Fruit fly (Drosophila melanogaster) whole organism, embryonic: ENCODE measurements around the gene CG6005.

Experiments used
- Aef1 ChIP-seq: fragments of 200-800 bp; sonication (Bioruptor generic); IDR thresholded peaks from 3 replicates; pipeline ENCODE4 v1.3.6; 2022; ENCODE audit warnings: missing biosample characterization, missing genetic modification characterization
- Atf6 ChIP-seq: fragments of 200-800 bp; sonication (Bioruptor generic); IDR thresholded peaks from 2 replicates; pipeline ENCODE4 v1.3.6; 2022; ENCODE audit warnings: missing biosample characterization, missing genetic modification characterization
- Bdp1 ChIP-seq: fragments of 200-800 bp; sonication (Bioruptor generic); optimal IDR thresholded peaks from 3 replicates; lab custom pipeline; 2016; ENCODE audit warnings: missing biosample characterization, missing genetic modification characterization
- Bteb2 ChIP-seq: fragments of 200-800 bp; sonication (Bioruptor generic); optimal IDR thresholded peaks from 2 replicates; lab custom pipeline; 2016; ENCODE audit warnings: missing biosample characterization, missing genetic modification characterization
- C15 ChIP-seq: fragments of 200-800 bp; sonication (Bioruptor generic); IDR thresholded peaks from 3 replicates; pipeline ENCODE4 v1.3.6; 2022; ENCODE audit warnings: missing biosample characterization, missing genetic modification characterization
- CG10267 ChIP-seq: fragments of 200-800 bp; sonication (Bioruptor generic); optimal IDR thresholded peaks from 2 replicates; lab custom pipeline; 2018; ENCODE audit warnings: missing biosample characterization, mild to moderate bottlenecking, missing genetic modification characterization, moderate library complexity
- CG12391 ChIP-seq: fragments of 200-800 bp; sonication (Bioruptor generic); optimal IDR thresholded peaks from 3 replicates; lab custom pipeline; 2018; ENCODE audit warnings: missing biosample characterization, mild to moderate bottlenecking, missing genetic modification characterization, moderate library complexity
- CG15011 ChIP-seq: fragments of 200-800 bp; sonication (Bioruptor generic); optimal IDR thresholded peaks from 3 replicates; lab custom pipeline; 2018; ENCODE audit warnings: missing biosample characterization, mild to moderate bottlenecking, missing genetic modification characterization
- CG1603 ChIP-seq: fragments of 200-800 bp; sonication (Bioruptor generic); optimal IDR thresholded peaks from 2 replicates; lab custom pipeline; 2019; ENCODE audit warnings: missing biosample characterization, mild to moderate bottlenecking, missing genetic modification characterization, moderate library complexity
- CG33557 ChIP-seq: fragments of 200-800 bp; sonication (Bioruptor generic); optimal IDR thresholded peaks from 2 replicates; lab custom pipeline; 2019; ENCODE audit warnings: missing biosample characterization, mild to moderate bottlenecking, missing genetic modification characterization, moderate library complexity
- CG3838 ChIP-seq: fragments of 200-800 bp; sonication (Bioruptor generic); optimal IDR thresholded peaks from 3 replicates; lab custom pipeline; 2016; ENCODE audit warnings: missing biosample characterization, missing genetic modification characterization
- CG4328 ChIP-seq: fragments of 200-800 bp; sonication (Bioruptor generic); optimal IDR thresholded peaks from 3 replicates; lab custom pipeline; 2017; ENCODE audit warnings: missing biosample characterization, missing genetic modification reagents, missing genetic modification characterization
- CG43689 ChIP-seq: fragments of 200-800 bp; sonication (Bioruptor generic); IDR thresholded peaks from 2 replicates; pipeline ENCODE4 v1.3.6; 2022; ENCODE audit warnings: missing biosample characterization, missing genetic modification characterization
- CG4617 ChIP-seq: fragments of 200-800 bp; sonication (Bioruptor generic); optimal IDR thresholded peaks from 3 replicates; lab custom pipeline; 2016; ENCODE audit warnings: missing biosample characterization, missing genetic modification characterization, borderline replicate concordance
- CG6254 ChIP-seq: fragments of 200-800 bp; sonication (Bioruptor generic); optimal IDR thresholded peaks from 3 replicates; lab custom pipeline; 2017; ENCODE audit warnings: mild to moderate bottlenecking, missing biosample characterization, missing genetic modification reagents, missing genetic modification characterization
- CG7271 ChIP-seq: fragments of 200-800 bp; sonication (Bioruptor generic); optimal IDR thresholded peaks from 2 replicates; lab custom pipeline; 2018; ENCODE audit warnings: missing biosample characterization, mild to moderate bottlenecking, missing genetic modification characterization, moderate library complexity
- CG7928 ChIP-seq: fragments of 200-800 bp; sonication (Bioruptor generic); optimal IDR thresholded peaks from 2 replicates; lab custom pipeline; 2017; ENCODE audit warnings: missing biosample characterization, mild to moderate bottlenecking, missing genetic modification characterization
- Chrac-16 ChIP-seq: fragments of 200-800 bp; sonication (Bioruptor generic); optimal IDR thresholded peaks from 3 replicates; lab custom pipeline; 2016; ENCODE audit warnings: missing biosample characterization, missing genetic modification characterization
- Dip2 ChIP-seq: fragments of 200-800 bp; sonication (Bioruptor generic); IDR thresholded peaks from 2 replicates; pipeline ENCODE4 v1.3.6; 2022; ENCODE audit warnings: missing biosample characterization, missing genetic modification characterization
- Dll ChIP-seq: fragments of 200-800 bp; sonication (Bioruptor generic); IDR thresholded peaks from 4 replicates; pipeline ENCODE4 v1.3.6; 2022; ENCODE audit warnings: missing biosample characterization, missing genetic modification characterization; ENCODE audit not compliant: partially characterized antibody
- Doc2 ChIP-seq: fragments of 200-800 bp; sonication (Bioruptor generic); IDR thresholded peaks from 2 replicates; pipeline ENCODE4 v1.3.6; 2022; ENCODE audit warnings: missing biosample characterization, missing genetic modification characterization
- E2f1 ChIP-seq: fragments of 200-800 bp; sonication (Bioruptor generic); IDR thresholded peaks from 2 replicates; pipeline ENCODE4 v1.3.6; 2022; ENCODE audit warnings: missing biosample characterization, missing genetic modification characterization
- E2f2 ChIP-seq: fragments of 200-800 bp; sonication (Bioruptor generic); IDR thresholded peaks from 2 replicates; pipeline ENCODE4 v1.3.6; 2022; ENCODE audit warnings: missing biosample characterization, missing genetic modification characterization
- Fer1 ChIP-seq: fragments of 200-800 bp; sonication (Bioruptor generic); optimal IDR thresholded peaks from 2 replicates; lab custom pipeline; 2017; ENCODE audit warnings: missing biosample characterization, mild to moderate bottlenecking, missing genetic modification characterization
- Fer3 ChIP-seq: fragments of 200-800 bp; sonication (Bioruptor generic); optimal IDR thresholded peaks from 2 replicates; lab custom pipeline; 2018; ENCODE audit warnings: missing biosample characterization, mild to moderate bottlenecking, missing genetic modification characterization, moderate library complexity
- Jarid2 ChIP-seq: fragments of 200-800 bp; sonication (Bioruptor generic); optimal IDR thresholded peaks from 3 replicates; lab custom pipeline; 2017; ENCODE audit warnings: mild to moderate bottlenecking, missing biosample characterization, missing genetic modification reagents, missing genetic modification characterization
- Lpt ChIP-seq: fragments of >200 bp; optimal IDR thresholded peaks from 2 replicates; lab custom pipeline; 2018; ENCODE audit warnings: missing biosample characterization, missing genetic modification characterization
- Med ChIP-seq: fragments of 200-800 bp; sonication (Bioruptor generic); peaks from one replicate; lab custom pipeline; 2016; ENCODE audit warnings: missing biosample characterization, missing genetic modification characterization, mild to moderate bottlenecking, inconsistent platforms, moderate library complexity
- Myb ChIP-seq: fragments of 200-800 bp; sonication (Bioruptor generic); optimal IDR thresholded peaks from 2 replicates; lab custom pipeline; 2016; ENCODE audit warnings: missing biosample characterization, missing genetic modification characterization
- Oaz ChIP-seq: fragments of 200-800 bp; sonication (Bioruptor generic); IDR thresholded peaks from 2 replicates; pipeline ENCODE4 v1.3.6; 2022; ENCODE audit warnings: missing biosample characterization, missing genetic modification characterization
- Ravus ChIP-seq: fragments of 200-800 bp; sonication (Bioruptor generic); IDR thresholded peaks from 2 replicates; pipeline ENCODE4 v1.3.6; 2022; ENCODE audit warnings: missing biosample characterization, missing genetic modification characterization
- Side ChIP-seq: fragments of 200-800 bp; sonication (Bioruptor generic); optimal IDR thresholded peaks from 2 replicates; lab custom pipeline; 2016; ENCODE audit warnings: missing biosample characterization, missing genetic modification characterization
- Sin3A ChIP-seq: fragments of >200 bp; optimal IDR thresholded peaks from 2 replicates; lab custom pipeline; 2018
- Vsx1 ChIP-seq: fragments of 200-800 bp; sonication (Bioruptor generic); optimal IDR thresholded peaks from 2 replicates; lab custom pipeline; 2017; ENCODE audit warnings: missing biosample characterization, mild to moderate bottlenecking, missing genetic modification characterization, missing genetic modification reagents
- aop ChIP-seq: fragments of 200-800 bp; sonication (Bioruptor generic); IDR thresholded peaks from 2 replicates; pipeline ENCODE4 v1.3.6; 2022; ENCODE audit warnings: missing biosample characterization, missing genetic modification characterization
- bcd ChIP-seq: fragments of 200-800 bp; sonication (Bioruptor generic); optimal IDR thresholded peaks from 2 replicates; lab custom pipeline; 2017; ENCODE audit warnings: missing biosample characterization, mild to moderate bottlenecking, missing genetic modification characterization
- cg ChIP-seq: fragments of 200-800 bp; sonication (Bioruptor generic); optimal IDR thresholded peaks from 3 replicates; lab custom pipeline; 2019; ENCODE audit warnings: missing biosample characterization, mild to moderate bottlenecking, missing genetic modification characterization, moderate library complexity
- chinmo ChIP-seq: fragments of 200-800 bp; sonication (Bioruptor generic); IDR thresholded peaks from 4 replicates; pipeline ENCODE4 v1.3.6; 2022; ENCODE audit warnings: missing biosample characterization, missing genetic modification characterization; ENCODE audit not compliant: partially characterized antibody
- dan ChIP-seq: fragments of 200-800 bp; sonication (Bioruptor generic); IDR thresholded peaks from 2 replicates; pipeline ENCODE4 v1.3.6; 2022; ENCODE audit warnings: missing biosample characterization, missing genetic modification characterization
- dm ChIP-seq: fragments of 200-800 bp; sonication (Bioruptor generic); optimal IDR thresholded peaks from 3 replicates; lab custom pipeline; 2016; ENCODE audit warnings: missing biosample characterization, missing genetic modification characterization
- en ChIP-seq: fragments of 200-800 bp; sonication (Bioruptor generic); optimal IDR thresholded peaks from 2 replicates; lab custom pipeline; 2016; ENCODE audit warnings: missing biosample characterization, missing genetic modification characterization
- gem ChIP-seq: fragments of 200-800 bp; sonication (Bioruptor generic); optimal IDR thresholded peaks from 2 replicates; lab custom pipeline; 2019; ENCODE audit warnings: missing biosample characterization, mild to moderate bottlenecking, missing genetic modification characterization, moderate library complexity
- inv ChIP-seq: fragments of 200-800 bp; sonication (Bioruptor generic); IDR thresholded peaks from 2 replicates; pipeline ENCODE4 v1.3.6; 2022; ENCODE audit warnings: missing biosample characterization, missing genetic modification characterization; ENCODE audit not compliant: partially characterized antibody
- kay ChIP-seq: fragments of 200-800 bp; sonication (Bioruptor generic); optimal IDR thresholded peaks from 2 replicates; lab custom pipeline; 2016; ENCODE audit warnings: missing biosample characterization, missing genetic modification characterization
- lmd ChIP-seq: fragments of 200-800 bp; sonication (Bioruptor generic); IDR thresholded peaks from 2 replicates; pipeline ENCODE4 v1.3.6; 2022; ENCODE audit warnings: missing biosample characterization, missing genetic modification characterization
- maf-S ChIP-seq: fragments of 200-800 bp; sonication (Bioruptor generic); optimal IDR thresholded peaks from 2 replicates; lab custom pipeline; 2016; ENCODE audit warnings: missing biosample characterization, missing genetic modification characterization
- pros ChIP-seq: fragments of 200-800 bp; sonication (Bioruptor generic); optimal IDR thresholded peaks from 3 replicates; lab custom pipeline; 2019; ENCODE audit warnings: missing biosample characterization, mild to moderate bottlenecking, missing genetic modification characterization, moderate library complexity
- pzg ChIP-seq: fragments of 200-800 bp; sonication (Bioruptor generic); optimal IDR thresholded peaks from 3 replicates; lab custom pipeline; 2018; ENCODE audit warnings: missing biosample characterization, mild to moderate bottlenecking, missing genetic modification characterization, moderate library complexity
- sqz ChIP-seq: fragments of 200-800 bp; sonication (Bioruptor generic); optimal IDR thresholded peaks from 3 replicates; lab custom pipeline; 2018; ENCODE audit warnings: missing biosample characterization, mild to moderate bottlenecking, missing genetic modification characterization
- tup ChIP-seq: fragments of 200-800 bp; sonication (Bioruptor generic); optimal IDR thresholded peaks from 2 replicates; lab custom pipeline; 2016; ENCODE audit warnings: missing biosample characterization, mild to moderate bottlenecking, missing genetic modification characterization, moderate library complexity

The CG6005 gene

dm6 chr3R:18980863-18981536, 42.8 kb downstream of the CG6005 start, which contains the start of the genes dnk and Smu1 (continued):
- TF ChIP-seq Aef1 (GFP tag; lab: Robert Waterston, UW) (no peak), CG1603 (tag; lab: Kevin White, UChicago) (no peak), Fer3 (tag; lab: Kevin White, UChicago) (no peak), CG12391 (peak; percentile 36), CG43689 (GFP tag; lab: Robert Waterston, UW) (no peak), Oaz (no peak), Vsx1 (GFP tag; lab: Kevin White, UChicago) (peak; percentile 20), cg (GFP tag; lab: Kevin White, UChicago) (peak; percentile 71), E2f2 (peak; percentile 49), en (no peak), Sin3A (lab: Kevin White, UChicago) (no peak), CG4617 (GFP tag; lab: Kevin White, UChicago) (no peak), CG33557 (GFP tag; lab: Kevin White, UChicago) (no peak), lmd (no peak), dan (GFP tag; lab: Robert Waterston, UW) (no peak), tup (GFP tag; lab: Kevin White, UChicago) (no peak), bcd (GFP tag; lab: Kevin White, UChicago) (no peak), CG6254 (GFP tag; lab: Kevin White, UChicago) (peak; percentile 15), dm (GFP tag; lab: Kevin White, UChicago) (no peak), Ravus (GFP tag; lab: Robert Waterston, UW) (no peak), C15 (GFP tag; lab: Robert Waterston, UW) (no peak), pros (no peak), gem (no peak), Dll (GFP tag; lab: Robert Waterston, UW) (peak; percentile 60; the same call in 3 of the 4 replicates), Bteb2 (GFP tag; lab: Kevin White, UChicago) (no peak), inv (no peak), Atf6 (GFP tag; lab: Robert Waterston, UW) (no peak), chinmo (GFP tag; lab: Robert Waterston, UW) (no peak), sqz (GFP tag; lab: Kevin White, UChicago) (peak; percentile 65), kay (no peak), CG15011 (GFP tag; lab: Kevin White, UChicago) (no peak), CG7928 (GFP tag; lab: Kevin White, UChicago) (peak; percentile 90), E2f1 (peak; percentile 56; the same call in 1 of the 2 replicates), Fer1 (GFP tag; lab: Kevin White, UChicago) (no peak), Jarid2 (GFP tag; lab: Kevin White, UChicago) (no peak), Side (GFP tag; lab: Kevin White, UChicago) (no peak), Myb (GFP tag; lab: Kevin White, UChicago) (no peak), CG3838 (no peak), aop (GFP tag; lab: Robert Waterston, UW) (no peak), pzg (GFP tag; lab: Kevin White, UChicago) (peak; percentile 23), Med (peak; percentile 28), CG10267 (peak; percentile 25), Doc2 (no peak), CG7271 (tag; lab: Kevin White, UChicago) (no peak), Chrac-16 (GFP tag; lab: Kevin White, UChicago) (no peak), Dip2 (GFP tag; lab: Robert Waterston, UW) (no peak), Bdp1 (no peak), maf-S (no peak), Lpt (GFP tag; lab: Kevin White, UChicago) (no peak), CG4328 (GFP tag; lab: Kevin White, UChicago) (no peak)
